Fruit fly (Drosophila melanogaster) whole organism, embryonic: ENCODE results near the gene Upf2.

Source experiments
- Ada2b ChIP-seq: fragments of 200-800 bp; sonication (Bioruptor generic); IDR thresholded peaks from 2 replicates; pipeline ENCODE4 v1.3.6; 2022; ENCODE audit warnings: missing biosample characterization, missing genetic modification characterization
- CG10654 ChIP-seq: fragments of 200-800 bp; sonication (Bioruptor generic); optimal IDR thresholded peaks from 2 replicates; lab custom pipeline; 2016; ENCODE audit warnings: missing biosample characterization, missing genetic modification characterization
- CG12659 ChIP-seq: fragments of 200-800 bp; sonication (Bioruptor generic); optimal IDR thresholded peaks from 3 replicates; lab custom pipeline; 2017; ENCODE audit warnings: mild to moderate bottlenecking, missing biosample characterization, missing genetic modification reagents, missing genetic modification characterization
- CG13287 ChIP-seq: fragments of 200-800 bp; sonication (Bioruptor generic); IDR thresholded peaks from 2 replicates; pipeline ENCODE4 v1.3.6; 2022; ENCODE audit warnings: missing biosample characterization, missing genetic modification characterization; ENCODE audit not compliant: partially characterized antibody
- CG17186 ChIP-seq: fragments of 200-800 bp; sonication (Bioruptor generic); optimal IDR thresholded peaks from 3 replicates; lab custom pipeline; 2017; ENCODE audit warnings: missing biosample characterization, missing genetic modification reagents, missing genetic modification characterization
- CG17802 ChIP-seq: fragments of 200-800 bp; sonication (Bioruptor generic); optimal IDR thresholded peaks from 2 replicates; lab custom pipeline; 2018; ENCODE audit warnings: missing biosample characterization, mild to moderate bottlenecking, missing genetic modification characterization, moderate library complexity
- CG3407 ChIP-seq: fragments of 200-800 bp; sonication (Bioruptor generic); optimal IDR thresholded peaks from 2 replicates; lab custom pipeline; 2018; ENCODE audit warnings: missing biosample characterization, mild to moderate bottlenecking, missing genetic modification characterization
- CG34224 ChIP-seq: fragments of 200-800 bp; sonication (Bioruptor generic); IDR thresholded peaks from 3 replicates; pipeline ENCODE4 v1.3.6; 2022; ENCODE audit warnings: missing biosample characterization, missing genetic modification characterization; ENCODE audit not compliant: partially characterized antibody
- CG43689 ChIP-seq: fragments of 200-800 bp; sonication (Bioruptor generic); IDR thresholded peaks from 2 replicates; pipeline ENCODE4 v1.3.6; 2022; ENCODE audit warnings: missing biosample characterization, missing genetic modification characterization
- CG7271 ChIP-seq: fragments of 200-800 bp; sonication (Bioruptor generic); optimal IDR thresholded peaks from 2 replicates; lab custom pipeline; 2018; ENCODE audit warnings: missing biosample characterization, mild to moderate bottlenecking, missing genetic modification characterization, moderate library complexity
- CG8359 ChIP-seq: fragments of 200-800 bp; sonication (Bioruptor generic); optimal IDR thresholded peaks from 2 replicates; lab custom pipeline; 2017; ENCODE audit warnings: missing biosample characterization, mild to moderate bottlenecking, missing genetic modification characterization, borderline replicate concordance
- CG8765 ChIP-seq: fragments of 200-800 bp; sonication (Bioruptor generic); IDR thresholded peaks from 2 replicates; pipeline ENCODE4 v1.3.6; 2022; ENCODE audit warnings: missing biosample characterization, missing genetic modification characterization
- CG8924 ChIP-seq: fragments of 200-800 bp; optimal IDR thresholded peaks from 3 replicates; lab custom pipeline; 2019; ENCODE audit warnings: missing biosample characterization, mild to moderate bottlenecking, missing genetic modification characterization, moderate library complexity
- CrebB ChIP-seq: fragments of 200-800 bp; sonication (Bioruptor generic); optimal IDR thresholded peaks from 3 replicates; lab custom pipeline; 2018; ENCODE audit warnings: missing biosample characterization, mild to moderate bottlenecking, missing genetic modification characterization
- D19B ChIP-seq: fragments of 200-800 bp; sonication (Bioruptor generic); optimal IDR thresholded peaks from 2 replicates; lab custom pipeline; 2017; ENCODE audit warnings: missing biosample characterization, mild to moderate bottlenecking, missing genetic modification characterization
- Dip2 ChIP-seq: fragments of 200-800 bp; sonication (Bioruptor generic); IDR thresholded peaks from 2 replicates; pipeline ENCODE4 v1.3.6; 2022; ENCODE audit warnings: missing biosample characterization, missing genetic modification characterization
- Eip74EF ChIP-seq, 2 experiments: fragments of 200-800 bp in 1 of 2; fragments of >200 bp in 1 of 2; sonication (Bioruptor generic) in 1 of 2; optimal IDR thresholded peaks; 2 replicates each; lab custom pipeline; 2017 to 2019; ENCODE audit warnings: missing biosample characterization in 2 of 2, missing genetic modification characterization in 2 of 2, mild to moderate bottlenecking in 1 of 2, moderate library complexity in 1 of 2
- Ets65A ChIP-seq: fragments of 200-800 bp; sonication (Bioruptor generic); peaks from one replicate; lab custom pipeline; 2016; ENCODE audit warnings: missing biosample characterization, missing genetic modification characterization
- GATAe ChIP-seq: fragments of 200-800 bp; sonication (Bioruptor generic); conservative IDR thresholded peaks from 2 replicates; pipeline ENCODE4 v1.3.6; 2022; ENCODE audit warnings: missing biosample characterization, missing genetic modification characterization
- Gsc ChIP-seq: fragments of 200-800 bp; sonication (Bioruptor generic); IDR thresholded peaks from 2 replicates; pipeline ENCODE4 v1.3.6; 2022; ENCODE audit warnings: missing biosample characterization, missing genetic modification characterization
- Gug ChIP-seq: fragments of 200-800 bp; sonication (Bioruptor generic); IDR thresholded peaks from 4 replicates; pipeline ENCODE4 v1.3.6; 2022; ENCODE audit warnings: missing biosample characterization, missing genetic modification characterization
- Hand ChIP-seq: fragments of 200-800 bp; sonication (Bioruptor generic); optimal IDR thresholded peaks from 2 replicates; lab custom pipeline; 2017; ENCODE audit warnings: mild to moderate bottlenecking, missing biosample characterization, missing genetic modification reagents, missing genetic modification characterization
- Hmx ChIP-seq: fragments of 200-800 bp; sonication (Bioruptor generic); optimal IDR thresholded peaks from 2 replicates; lab custom pipeline; 2016; ENCODE audit warnings: missing biosample characterization, missing genetic modification characterization
- Mes4 ChIP-seq: fragments of 200-800 bp; sonication (Bioruptor generic); optimal IDR thresholded peaks from 2 replicates; lab custom pipeline; 2016; ENCODE audit warnings: missing biosample characterization, missing genetic modification characterization
- Rfx ChIP-seq: fragments of 200-800 bp; sonication (Bioruptor generic); IDR thresholded peaks from 2 replicates; pipeline ENCODE4 v1.3.6; 2022; ENCODE audit warnings: missing biosample characterization, missing genetic modification characterization
- Scr ChIP-seq: fragments of 200-800 bp; sonication (Bioruptor generic); IDR thresholded peaks from 2 replicates; pipeline ENCODE4 v1.3.6; 2022; ENCODE audit warnings: missing biosample characterization, missing genetic modification characterization; ENCODE audit not compliant: partially characterized antibody
- Xrp1 ChIP-seq: fragments of 200-800 bp; sonication (Bioruptor generic); IDR thresholded peaks from 2 replicates; pipeline ENCODE4 v1.3.6; 2022; ENCODE audit warnings: missing biosample characterization, missing genetic modification characterization
- btn ChIP-seq: fragments of 200-800 bp; sonication (Bioruptor generic); optimal IDR thresholded peaks from 2 replicates; lab custom pipeline; 2016; ENCODE audit warnings: missing biosample characterization, missing genetic modification characterization
- cas ChIP-seq: fragments of 200-800 bp; sonication (Bioruptor generic); IDR thresholded peaks from 2 replicates; pipeline ENCODE4 v1.3.6; 2022; ENCODE audit warnings: missing biosample characterization, missing genetic modification characterization
- emc ChIP-seq: fragments of 200-800 bp; sonication (Bioruptor generic); optimal IDR thresholded peaks from 2 replicates; lab custom pipeline; 2016; ENCODE audit warnings: missing biosample characterization, missing genetic modification characterization
- en ChIP-seq: fragments of 200-800 bp; sonication (Bioruptor generic); optimal IDR thresholded peaks from 2 replicates; lab custom pipeline; 2016; ENCODE audit warnings: missing biosample characterization, missing genetic modification characterization
- exex ChIP-seq: fragments of 200-800 bp; sonication (Bioruptor generic); optimal IDR thresholded peaks from 4 replicates; lab custom pipeline; 2018; ENCODE audit warnings: missing biosample characterization, mild to moderate bottlenecking, missing genetic modification characterization, moderate library complexity
- fu2 ChIP-seq: fragments of 200-800 bp; sonication (Bioruptor generic); optimal IDR thresholded peaks from 2 replicates; lab custom pipeline; 2016; ENCODE audit warnings: missing biosample characterization, missing genetic modification characterization
- gfzf ChIP-seq: fragments of 200-800 bp; sonication (Bioruptor generic); optimal IDR thresholded peaks from 2 replicates; lab custom pipeline; 2016; ENCODE audit warnings: missing biosample characterization, mild to moderate bottlenecking, missing genetic modification characterization, moderate library complexity
- grn ChIP-seq: fragments of 200-800 bp; sonication (Bioruptor generic); optimal IDR thresholded peaks from 3 replicates; lab custom pipeline; 2017; ENCODE audit warnings: missing biosample characterization, missing genetic modification characterization
- hbn ChIP-seq: fragments of 200-800 bp; sonication (Bioruptor generic); IDR thresholded peaks from 2 replicates; pipeline ENCODE4 v1.3.6; 2022; ENCODE audit warnings: missing biosample characterization, missing genetic modification characterization; ENCODE audit not compliant: partially characterized antibody
- mam ChIP-seq: fragments of 200-800 bp; sonication (Bioruptor generic); optimal IDR thresholded peaks from 3 replicates; lab custom pipeline; 2016; ENCODE audit warnings: missing biosample characterization, missing genetic modification characterization
- nom ChIP-seq: fragments of 200-800 bp; sonication (Bioruptor generic); optimal IDR thresholded peaks from 2 replicates; lab custom pipeline; 2017; ENCODE audit warnings: missing biosample characterization, missing genetic modification characterization, mild to moderate bottlenecking, moderate library complexity, missing genetic modification reagents
- oc ChIP-seq: fragments of 200-800 bp; sonication (Bioruptor generic); optimal IDR thresholded peaks from 2 replicates; lab custom pipeline; 2018; ENCODE audit warnings: missing biosample characterization, mild to moderate bottlenecking, missing genetic modification characterization, moderate library complexity
- org-1 ChIP-seq: fragments of 200-800 bp; sonication (Bioruptor generic); optimal IDR thresholded peaks from 2 replicates; lab custom pipeline; 2017; ENCODE audit warnings: missing biosample characterization, missing genetic modification characterization
- psq ChIP-seq: fragments of 200-800 bp; sonication (Bioruptor generic); optimal IDR thresholded peaks from 2 replicates; lab custom pipeline; 2017; ENCODE audit warnings: missing biosample characterization, missing genetic modification characterization
- scrt ChIP-seq: fragments of 200-800 bp; sonication (Bioruptor generic); optimal IDR thresholded peaks from 2 replicates; lab custom pipeline; 2018; ENCODE audit warnings: missing biosample characterization, mild to moderate bottlenecking, missing genetic modification characterization, moderate library complexity
- sqz ChIP-seq: fragments of 200-800 bp; sonication (Bioruptor generic); optimal IDR thresholded peaks from 3 replicates; lab custom pipeline; 2018; ENCODE audit warnings: missing biosample characterization, mild to moderate bottlenecking, missing genetic modification characterization
- trh ChIP-seq: fragments of 200-800 bp; sonication (Bioruptor generic); optimal IDR thresholded peaks from 2 replicates; lab custom pipeline; 2016; ENCODE audit warnings: missing biosample characterization, missing genetic modification characterization
- unpg ChIP-seq: fragments of 200-800 bp; sonication (Bioruptor generic); optimal IDR thresholded peaks from 3 replicates; lab custom pipeline; 2018; ENCODE audit warnings: missing biosample characterization, mild to moderate bottlenecking, missing genetic modification characterization, moderate library complexity
- wor ChIP-seq: fragments of 200-800 bp; sonication (Bioruptor generic); IDR thresholded peaks from 2 replicates; pipeline ENCODE4 v1.3.6; 2022; ENCODE audit warnings: missing biosample characterization, missing genetic modification characterization
- zen2 ChIP-seq: fragments of 200-800 bp; sonication (Bioruptor generic); IDR thresholded peaks from 3 replicates; pipeline ENCODE4 v1.3.6; 2022; ENCODE audit warnings: missing biosample characterization, missing genetic modification characterization; ENCODE audit not compliant: partially characterized antibody
- zfh2 ChIP-seq: fragments of 200-800 bp; sonication (Bioruptor generic); optimal IDR thresholded peaks from 2 replicates; lab custom pipeline; 2016; ENCODE audit warnings: missing biosample characterization, missing genetic modification characterization

Upf2 gene

DNA sequence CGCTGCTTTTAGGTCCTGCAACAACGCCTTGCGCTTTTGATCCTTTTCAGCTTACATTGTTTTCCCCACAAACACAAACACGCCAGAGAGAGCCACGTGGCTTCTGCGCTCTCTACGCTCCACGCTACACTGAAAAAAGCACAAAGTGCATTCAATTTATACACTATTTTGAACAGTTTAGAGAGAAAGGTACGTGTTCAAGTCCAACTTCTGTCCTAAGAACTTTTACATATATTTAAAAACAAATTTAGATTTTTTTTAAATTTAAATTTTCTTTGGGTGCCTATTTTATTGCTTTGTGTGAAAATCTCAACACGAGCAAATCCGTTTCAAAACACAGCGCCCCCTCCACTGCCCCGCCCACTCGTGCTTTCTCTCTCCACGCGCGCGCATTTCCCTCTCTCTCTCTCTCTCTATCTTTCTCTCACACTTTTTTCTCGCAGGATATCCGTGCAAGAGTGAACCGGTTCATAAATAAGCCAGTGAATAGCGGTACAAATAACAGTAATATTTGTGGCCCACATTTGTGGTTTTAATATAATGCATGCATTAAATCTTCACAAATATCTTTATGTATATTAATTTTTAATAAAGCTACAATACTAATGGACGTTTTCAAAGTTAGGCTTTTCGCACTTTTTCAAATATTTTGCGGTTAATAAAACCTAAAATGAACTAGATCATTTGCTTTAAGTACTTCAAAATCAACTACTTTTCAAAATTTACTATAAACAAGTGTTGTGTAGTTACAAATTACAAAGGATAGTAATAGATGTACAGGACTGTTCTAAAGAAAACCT lies 25.0 kb upstream of the Upf2 start (continued):
- TF ChIP-seq CG12659 (peak; percentile 87), trh (GFP tag; lab: Kevin White, UChicago) (no peak), nom (GFP tag; lab: Kevin White, UChicago) (peak; percentile 20), Hmx (GFP tag; lab: Kevin White, UChicago) (no peak), en (no peak), Rfx (GFP tag; lab: Robert Waterston, UW) (peak; percentile 87), Ets65A (GFP tag; lab: Kevin White, UChicago) (peak; percentile 92), Mes4 (GFP tag; lab: Kevin White, UChicago) (peak; percentile 26), gfzf (no peak), Xrp1 (peak; percentile 90), unpg (GFP tag; lab: Kevin White, UChicago) (peak; percentile 88), CG3407 (GFP tag; lab: Kevin White, UChicago) (peak; percentile 77), Hand (GFP tag; lab: Kevin White, UChicago) (peak; percentile 84), Gsc (GFP tag; lab: Robert Waterston, UW) (0 out of 2 replicates have a peak, but pooled peaks have one; percentile 8), CG17186 (GFP tag; lab: Kevin White, UChicago) (peak; percentile 40), emc (GFP tag; lab: Kevin White, UChicago) (no peak), wor (GFP tag; lab: Robert Waterston, UW) (peak; percentile 76), oc (tag; lab: Kevin White, UChicago) (peak; percentile 85), Eip74EF (GFP tag; optimal IDR thresholded peaks at IDR 0.05; lab: Kevin White, UChicago) (peak in 1 of 2 experiments; percentile 79), zen2 (GFP tag; lab: Robert Waterston, UW) (no peak), psq (GFP tag; lab: Kevin White, UChicago) (peak; percentile 46), CG8924 (tag; lab: Kevin White, UChicago) (peak; percentile 85), Scr (GFP tag; lab: Robert Waterston, UW) (no peak), cas (GFP tag; lab: Robert Waterston, UW) (0 out of 2 replicates have a peak, but pooled peaks have one; percentile 45), btn (GFP tag; lab: Kevin White, UChicago) (no peak), org-1 (peak; percentile 70), CG17802 (tag; lab: Kevin White, UChicago) (peak; percentile 47), CG34224 (no peak), CG7271 (tag; lab: Kevin White, UChicago) (no peak), GATAe (peak; percentile 21; the same call in 1 of the 2 replicates), CG10654 (peak; percentile 65), grn (GFP tag; lab: Kevin White, UChicago) (no peak), CG8765 (no peak), Dip2 (GFP tag; lab: Robert Waterston, UW) (no peak), hbn (no peak), scrt (GFP tag; lab: Kevin White, UChicago) (peak; percentile 86), CG8359 (GFP tag; lab: Kevin White, UChicago) (peak; percentile 17), sqz (GFP tag; lab: Kevin White, UChicago) (peak; percentile 55), Ada2b (peak; percentile 88), zfh2 (GFP tag; lab: Kevin White, UChicago) (peak; percentile 43), exex (tag; lab: Kevin White, UChicago) (peak; percentile 48), CrebB (tag; lab: Kevin White, UChicago) (peak; percentile 74), CG13287 (GFP tag; lab: Robert Waterston, UW) (no peak), D19B (GFP tag; lab: Kevin White, UChicago) (peak; percentile 45), Gug (peak; percentile 67; the same call in 2 of the 4 replicates), fu2 (GFP tag; lab: Kevin White, UChicago) (no peak), CG43689 (peak; percentile 63), mam (GFP tag; lab: Kevin White, UChicago) (peak; percentile 70)
